Worm (Caenorhabditis elegans) whole organism, mixed stage, embryonic: Measurements from ENCODE around the gene rpt-3.

Experiments
- M03D4.4 ChIP-seq: sonication (generic microtip); optimal IDR thresholded peaks from 2 replicates; lab custom pipeline; 2017; ENCODE audit warnings: mild to moderate bottlenecking, missing genetic modification characterization, missing compliant biosample characterization
- blmp-1 ChIP-seq: fragments of 150-350 bp; optimal IDR thresholded peaks from 2 replicates; lab custom pipeline; 2014; ENCODE audit warnings: missing biosample characterization, missing genetic modification characterization
- ceh-39 ChIP-seq: fragments of 150-350 bp; optimal IDR thresholded peaks from 2 replicates; lab custom pipeline; 2014; ENCODE audit warnings: missing biosample characterization, missing genetic modification characterization
- ceh-43 ChIP-seq: fragments of 200-800 bp; sonication (Bioruptor generic); optimal IDR thresholded peaks from 2 replicates; lab custom pipeline; 2018; ENCODE audit warnings: mild to moderate bottlenecking, missing genetic modification characterization, moderate library complexity, missing compliant biosample characterization
- ceh-83 ChIP-seq: fragments of 200-800 bp; sonication (Bioruptor generic); optimal IDR thresholded peaks from 2 replicates; lab custom pipeline; 2018; ENCODE audit warnings: mild to moderate bottlenecking, missing genetic modification characterization, missing compliant biosample characterization
- ces-1 ChIP-seq: fragments of 150-350 bp; optimal IDR thresholded peaks from 2 replicates; lab custom pipeline; 2014; ENCODE audit warnings: missing biosample characterization, missing genetic modification reagents, missing genetic modification characterization
- cnd-1 ChIP-seq: fragments of 200-800 bp; sonication (Bioruptor generic); optimal IDR thresholded peaks from 2 replicates; lab custom pipeline; 2018; ENCODE audit warnings: mild to moderate bottlenecking, missing genetic modification characterization, missing compliant biosample characterization
- drap-1 ChIP-seq: fragments of 200-800 bp; sonication (Bioruptor generic); optimal IDR thresholded peaks from 3 replicates; lab custom pipeline; 2018; ENCODE audit warnings: mild to moderate bottlenecking, missing genetic modification characterization, missing compliant biosample characterization
- elt-1 ChIP-seq: sonication (generic microtip); optimal IDR thresholded peaks from 2 replicates; lab custom pipeline; 2017; ENCODE audit warnings: missing genetic modification characterization, mild to moderate bottlenecking, missing compliant biosample characterization, antibody characterized with exemption, moderate library complexity, borderline replicate concordance; ENCODE audit not compliant: insufficient read depth
- elt-3 ChIP-seq: fragments of 150-350 bp; optimal IDR thresholded peaks from 2 replicates; lab custom pipeline; 2014; ENCODE audit warnings: missing biosample characterization, missing genetic modification characterization
- ham-2 ChIP-seq: fragments of 200-800 bp; sonication (Bioruptor generic); optimal IDR thresholded peaks from 2 replicates; lab custom pipeline; 2018; ENCODE audit warnings: mild to moderate bottlenecking, missing genetic modification characterization, missing compliant biosample characterization
- hlh-1 ChIP-seq: fragments of 150-350 bp; optimal IDR thresholded peaks from 2 replicates; lab custom pipeline; 2014; ENCODE audit warnings: missing biosample characterization, missing genetic modification reagents, missing genetic modification characterization
- lin-13 ChIP-seq: fragments of 150-350 bp; optimal IDR thresholded peaks from 2 replicates; lab custom pipeline; 2014; ENCODE audit warnings: missing biosample characterization, missing genetic modification characterization
- lin-32 ChIP-seq: fragments of 200-800 bp; sonication (Bioruptor generic); optimal IDR thresholded peaks from 2 replicates; lab custom pipeline; 2018; ENCODE audit warnings: mild to moderate bottlenecking, missing genetic modification characterization, missing compliant biosample characterization
- lsy-2 ChIP-seq: fragments of 150-350 bp; optimal IDR thresholded peaks from 2 replicates; lab custom pipeline; 2014; ENCODE audit warnings: missing biosample characterization, missing genetic modification characterization
- mab-5 ChIP-seq: fragments of 150-350 bp; optimal IDR thresholded peaks from 2 replicates; lab custom pipeline; 2014; ENCODE audit warnings: missing biosample characterization, missing genetic modification characterization
- mep-1 ChIP-seq: fragments of 150-350 bp; optimal IDR thresholded peaks from 2 replicates; lab custom pipeline; 2017; ENCODE audit warnings: missing biosample characterization, missing genetic modification reagents, missing genetic modification characterization, inconsistent platforms
- mls-2 ChIP-seq: sonication (generic microtip); optimal IDR thresholded peaks from 2 replicates; lab custom pipeline; 2016; ENCODE audit warnings: mild to moderate bottlenecking, missing genetic modification characterization, moderate library complexity, missing compliant biosample characterization
- nhr-12 ChIP-seq: fragments of 150-350 bp; optimal IDR thresholded peaks from 2 replicates; lab custom pipeline; 2014; ENCODE audit warnings: missing biosample characterization, missing genetic modification characterization
- nhr-2 ChIP-seq: fragments of 150-350 bp; optimal IDR thresholded peaks from 2 replicates; lab custom pipeline; 2014; ENCODE audit warnings: missing biosample characterization, missing genetic modification characterization
- nhr-237 ChIP-seq: fragments of 150-350 bp; optimal IDR thresholded peaks from 2 replicates; lab custom pipeline; 2014; ENCODE audit warnings: missing biosample characterization, missing genetic modification characterization
- nhr-28 ChIP-seq: fragments of 150-350 bp; optimal IDR thresholded peaks from 2 replicates; lab custom pipeline; 2014; ENCODE audit warnings: missing biosample characterization, missing genetic modification characterization
- nhr-76 ChIP-seq: sonication (generic microtip); optimal IDR thresholded peaks from 2 replicates; lab custom pipeline; 2017; ENCODE audit warnings: missing biosample characterization, missing genetic modification characterization
- pha-4 ChIP-seq: fragments of 150-350 bp; optimal IDR thresholded peaks from 2 replicates; lab custom pipeline; 2018; ENCODE audit warnings: missing biosample characterization, missing genetic modification reagents, missing genetic modification characterization
- sem-2 ChIP-seq: fragments of 200-800 bp; sonication (Bioruptor generic); optimal IDR thresholded peaks from 2 replicates; lab custom pipeline; 2018; ENCODE audit warnings: mild to moderate bottlenecking, missing genetic modification characterization, missing compliant biosample characterization
- snpc-4 ChIP-seq: fragments of 150-350 bp; optimal IDR thresholded peaks from 2 replicates; lab custom pipeline; 2014; ENCODE audit warnings: missing biosample characterization, missing genetic modification characterization
- sptf-1 ChIP-seq: sonication (generic microtip); optimal IDR thresholded peaks from 2 replicates; lab custom pipeline; 2017; ENCODE audit warnings: mild to moderate bottlenecking, missing genetic modification characterization, moderate library complexity, missing compliant biosample characterization
- tbx-8 ChIP-seq: fragments of 200-800 bp; sonication (Bioruptor generic); optimal IDR thresholded peaks from 2 replicates; lab custom pipeline; 2018; ENCODE audit warnings: mild to moderate bottlenecking, missing genetic modification characterization, moderate library complexity, missing compliant biosample characterization
- unc-39 ChIP-seq: fragments of 150-350 bp; optimal IDR thresholded peaks from 2 replicates; lab custom pipeline; 2014; ENCODE audit warnings: missing biosample characterization, missing genetic modification characterization
- unc-62 ChIP-seq: fragments of 150-350 bp; optimal IDR thresholded peaks from 2 replicates; lab custom pipeline; 2014; ENCODE audit warnings: missing biosample characterization, missing genetic modification reagents, missing genetic modification characterization
- zip-8 ChIP-seq: fragments of 150-350 bp; optimal IDR thresholded peaks from 2 replicates; lab custom pipeline; 2014; ENCODE audit warnings: missing biosample characterization, missing genetic modification characterization
- ztf-11 ChIP-seq: fragments of 150-350 bp; optimal IDR thresholded peaks from 2 replicates; lab custom pipeline; 2014; ENCODE audit warnings: missing biosample characterization, missing genetic modification characterization

rpt-3 gene

ce11 chrIII:6513759-6514158, 24.2 kb downstream of the rpt-3 start:
- TF ChIP-seq zip-8 (tag; lab: Kevin White, UChicago), result peak; percentile 78

DNA sequence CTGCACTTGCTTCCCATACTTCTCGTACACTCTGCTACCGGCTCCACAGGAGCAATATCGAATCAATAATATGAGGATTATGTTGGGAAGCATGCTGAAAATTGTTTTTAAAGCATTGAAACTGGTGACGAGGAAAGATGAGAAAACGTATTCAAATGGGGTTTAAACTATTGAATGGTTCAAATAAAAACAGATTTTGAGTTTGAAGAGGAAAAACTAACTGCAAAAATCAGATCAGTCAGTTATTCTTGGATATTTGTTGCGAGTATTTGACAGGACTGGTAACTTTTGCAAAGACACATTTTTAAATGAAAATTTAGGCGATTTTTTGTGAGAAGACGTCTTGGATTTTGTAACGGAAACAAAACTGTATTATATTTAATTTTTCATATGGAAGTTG, 25.1 kb downstream of the rpt-3 start, which contains the start of gene acr-5:
acr-5 (minus strand) TSS at position 101 of the 400 bp plus-strand sequence.
- no peak for TF ChIP-seq unc-39
- no peak for TF ChIP-seq lsy-2
- no peak for TF ChIP-seq sem-2 (GFP tag; lab: Kevin White, UChicago)
- TF ChIP-seq elt-3 (tag; lab: Kevin White, UChicago), result no peak
- TF ChIP-seq unc-62 (GFP tag; lab: Kevin White, UChicago), result no peak
- no peak for TF ChIP-seq elt-1 (tag; lab: Kevin White, UChicago)
- TF ChIP-seq ceh-39 (tag; lab: Kevin White, UChicago), result no peak
- no peak for TF ChIP-seq sptf-1 (tag; lab: Kevin White, UChicago)
- TF ChIP-seq mep-1 (tag; lab: Kevin White, UChicago), result no peak
- no peak for TF ChIP-seq nhr-28
- no peak for TF ChIP-seq snpc-4 (tag; lab: Kevin White, UChicago)
- TF ChIP-seq ztf-11 (tag; lab: Kevin White, UChicago), result no peak
- TF ChIP-seq nhr-12 (tag; lab: Kevin White, UChicago), result no peak
- no peak for TF ChIP-seq blmp-1 (tag; lab: Kevin White, UChicago)
- TF ChIP-seq mls-2 (tag; lab: Kevin White, UChicago), result no peak
- no peak for TF ChIP-seq drap-1
- no peak for TF ChIP-seq ces-1 (GFP tag; lab: Kevin White, UChicago)

- TF ChIP-seq ceh-39 (tag; lab: Kevin White, UChicago) (no peak), nhr-2 (tag; lab: Kevin White, UChicago) (no peak), cnd-1 (no peak), pha-4 (no peak), hlh-1 (no peak), nhr-28 (no peak), nhr-76 (tag; lab: Kevin White, UChicago) (no peak), sptf-1 (tag; lab: Kevin White, UChicago) (no peak), lsy-2 (no peak), ceh-43 (GFP tag; lab: Kevin White, UChicago) (no peak), unc-39 (no peak), mep-1 (tag; lab: Kevin White, UChicago) (no peak), M03D4.4 (no peak), lin-13 (no peak)
- TF ChIP-seq, all 35 proteins: peak for 0
Measured at ce11 chrIII:6519949-6520348, 30.4 kb downstream of the rpt-3 start, which contains the start of gene C09E7.10. Gene C09E7.10, minus strand, starts transcription at chrIII:6520049.

DNA sequence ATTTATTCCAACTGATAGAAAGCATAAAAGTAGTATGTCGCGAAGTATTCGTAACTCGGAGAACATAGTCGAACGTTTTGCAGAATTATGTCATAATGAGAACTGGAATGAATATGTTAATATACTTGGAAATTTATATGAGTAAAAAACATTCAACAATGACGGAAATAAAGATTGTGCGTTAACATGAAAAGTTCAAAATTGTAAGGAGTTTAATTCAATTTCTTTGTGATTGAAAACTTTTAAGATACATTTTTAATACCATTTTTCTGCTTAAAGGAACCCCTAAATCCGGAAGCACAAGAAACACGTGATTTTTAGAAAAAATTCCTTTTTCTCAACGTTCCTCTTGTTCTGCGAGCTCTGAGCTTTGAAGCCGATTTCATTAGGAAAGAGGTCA, 36.0 kb downstream of the rpt-3 start, which contains the start of gene oig-1:
oig-1 (minus strand) TSS at position 101 of the 400 bp plus-strand sequence.
- TF ChIP-seq ceh-39 (tag; lab: Kevin White, UChicago) (no peak), mls-2 (tag; lab: Kevin White, UChicago) (no peak), ztf-11 (tag; lab: Kevin White, UChicago) (no peak), zip-8 (tag; lab: Kevin White, UChicago) (no peak), ceh-83 (no peak), mab-5 (no peak), unc-62 (GFP tag; lab: Kevin White, UChicago) (no peak), blmp-1 (tag; lab: Kevin White, UChicago) (no peak), lin-32 (GFP tag; lab: Kevin White, UChicago) (no peak), cnd-1 (no peak), drap-1 (no peak), snpc-4 (tag; lab: Kevin White, UChicago) (no peak), hlh-1 (no peak)

DNA sequence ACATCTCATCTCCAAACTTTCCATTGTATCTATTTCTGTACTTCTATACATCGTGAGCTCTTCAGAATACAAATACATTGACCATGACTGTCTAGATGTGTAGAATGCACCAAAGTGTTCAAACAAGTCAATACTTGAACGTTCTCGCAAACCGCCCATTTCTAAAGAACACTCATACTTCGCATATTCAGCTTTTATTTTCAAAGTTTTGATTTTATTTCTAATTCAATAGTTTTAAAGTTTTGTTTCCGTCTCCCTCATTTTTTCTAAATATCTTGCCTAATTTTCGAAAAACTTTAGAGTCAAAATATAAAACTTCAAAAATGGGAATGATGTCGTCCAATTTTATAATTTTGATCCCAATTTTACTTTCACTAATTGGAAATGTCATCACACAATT, 38.3 kb downstream of the rpt-3 start, which contains the start of gene pqn-10:
pqn-10 (plus strand) TSS at position 301 of the 400 bp plus-strand sequence.
- TF ChIP-seq lsy-2 (no peak), nhr-12 (tag; lab: Kevin White, UChicago) (no peak), ceh-43 (GFP tag; lab: Kevin White, UChicago) (no peak), nhr-237 (tag; lab: Kevin White, UChicago) (no peak), blmp-1 (tag; lab: Kevin White, UChicago) (no peak), unc-62 (GFP tag; lab: Kevin White, UChicago) (no peak), mab-5 (no peak), tbx-8 (GFP tag; lab: Kevin White, UChicago) (no peak), cnd-1 (no peak), ham-2 (GFP tag; lab: Kevin White, UChicago) (no peak), unc-39 (no peak), M03D4.4 (no peak), ceh-39 (tag; lab: Kevin White, UChicago) (no peak)
